Worm (Caenorhabditis elegans) whole organism, young adult: Measurements from ENCODE around the gene F47E1.20.

ENCODE experiments used
- B0019.2 ChIP-seq: fragments of 200-800 bp; sonication (Bioruptor generic); conservative IDR thresholded peaks from 2 replicates; pipeline ENCODE4 v1.3.6; 2022; ENCODE audit warnings: missing genetic modification reagents, missing genetic modification characterization, missing compliant biosample characterization
- F37B4.10 ChIP-seq: fragments of 200-800 bp; sonication (Bioruptor generic); IDR thresholded peaks from 2 replicates; pipeline ENCODE4 v1.3.6; 2022; ENCODE audit warnings: missing genetic modification characterization, missing compliant biosample characterization
- F39B2.1 ChIP-seq: fragments of 200-800 bp; sonication (Bioruptor generic); IDR thresholded peaks from 2 replicates; pipeline ENCODE4 v1.3.6; 2022; ENCODE audit warnings: missing genetic modification reagents, missing genetic modification characterization, missing compliant biosample characterization
- F49E8.2 ChIP-seq: sonication (generic microtip); optimal IDR thresholded peaks from 3 replicates; lab custom pipeline; 2017; ENCODE audit warnings: missing genetic modification characterization, mild to moderate bottlenecking, missing compliant biosample characterization, antibody characterized with exemption, moderate library complexity; ENCODE audit not compliant: insufficient read depth
- F57A8.1 ChIP-seq: fragments of 200-800 bp; sonication (Bioruptor generic); optimal IDR thresholded peaks from 2 replicates; lab custom pipeline; 2018; ENCODE audit warnings: mild to moderate bottlenecking, missing genetic modification characterization, moderate library complexity, missing compliant biosample characterization
- F57C9.4 ChIP-seq: sonication (generic microtip); optimal IDR thresholded peaks from 2 replicates; lab custom pipeline; 2017; ENCODE audit warnings: mild to moderate bottlenecking, missing genetic modification characterization, missing compliant biosample characterization
- T26A5.8 ChIP-seq: sonication (generic microtip); optimal IDR thresholded peaks from 2 replicates; lab custom pipeline; 2016; ENCODE audit warnings: missing genetic modification characterization, missing compliant biosample characterization
- Y53F4B.3 ChIP-seq: fragments of 200-800 bp; sonication (Bioruptor generic); IDR thresholded peaks from 2 replicates; pipeline ENCODE4 v1.3.6; 2022; ENCODE audit warnings: missing genetic modification reagents, missing genetic modification characterization, missing compliant biosample characterization
- Y67H2A.10 ChIP-seq: fragments of 200-800 bp; sonication (Bioruptor generic); conservative IDR thresholded peaks from 2 replicates; pipeline ENCODE4 v1.3.6; 2022; ENCODE audit warnings: missing genetic modification reagents, missing genetic modification characterization, missing compliant biosample characterization
- atf-7 ChIP-seq: sonication (generic microtip); optimal IDR thresholded peaks from 2 replicates; lab custom pipeline; 2017; ENCODE audit warnings: mild to moderate bottlenecking, missing genetic modification characterization, missing compliant biosample characterization
- attf-3 ChIP-seq: fragments of 200-800 bp; sonication (Bioruptor generic); conservative IDR thresholded peaks from 2 replicates; pipeline ENCODE4 v1.3.6; 2022; ENCODE audit warnings: missing genetic modification reagents, missing genetic modification characterization, missing compliant biosample characterization
- attf-5 ChIP-seq: fragments of 200-800 bp; sonication (Bioruptor generic); optimal IDR thresholded peaks from 2 replicates; lab custom pipeline; 2018; ENCODE audit warnings: mild to moderate bottlenecking, missing genetic modification characterization, missing compliant biosample characterization
- attf-6 ChIP-seq: fragments of 200-800 bp; sonication (Bioruptor generic); IDR thresholded peaks from 2 replicates; pipeline ENCODE4 v1.3.6; 2022; ENCODE audit warnings: missing genetic modification reagents, missing genetic modification characterization, missing compliant biosample characterization
- bed-1 ChIP-seq: fragments of 200-800 bp; sonication (Bioruptor generic); IDR thresholded peaks from 2 replicates; pipeline ENCODE4 v1.3.6; 2022; ENCODE audit warnings: missing genetic modification reagents, missing genetic modification characterization, missing compliant biosample characterization
- ceh-100 ChIP-seq: fragments of 200-800 bp; sonication (Bioruptor generic); IDR thresholded peaks from 2 replicates; pipeline ENCODE4 v1.3.6; 2022; ENCODE audit warnings: missing genetic modification reagents, missing genetic modification characterization, missing compliant biosample characterization
- ceh-79 ChIP-seq: sonication (generic microtip); optimal IDR thresholded peaks from 2 replicates; lab custom pipeline; 2017; ENCODE audit warnings: mild to moderate bottlenecking, missing genetic modification characterization, missing compliant biosample characterization
- chd-7 ChIP-seq: sonication (generic microtip); optimal IDR thresholded peaks from 2 replicates; lab custom pipeline; 2016; ENCODE audit warnings: mild to moderate bottlenecking, missing genetic modification characterization, moderate library complexity, missing compliant biosample characterization
- dpff-1 ChIP-seq: sonication (generic microtip); optimal IDR thresholded peaks from 2 replicates; lab custom pipeline; 2017; ENCODE audit warnings: mild to moderate bottlenecking, missing genetic modification characterization, missing compliant biosample characterization
- egrh-3 ChIP-seq: fragments of 200-800 bp; sonication (Bioruptor generic); IDR thresholded peaks from 2 replicates; pipeline ENCODE4 v1.3.6; 2022; ENCODE audit warnings: missing genetic modification reagents, missing genetic modification characterization, missing compliant biosample characterization
- him-1 ChIP-seq: sonication (generic microtip); optimal IDR thresholded peaks from 2 replicates; lab custom pipeline; 2016; ENCODE audit warnings: missing genotype, missing genetic modification reagents, missing genetic modification characterization, missing compliant biosample characterization
- hlh-12 ChIP-seq: sonication (generic microtip); optimal IDR thresholded peaks from 2 replicates; lab custom pipeline; 2016; ENCODE audit warnings: missing genetic modification characterization, missing compliant biosample characterization
- hmg-20 ChIP-seq: fragments of 200-800 bp; sonication (Bioruptor generic); IDR thresholded peaks from 2 replicates; pipeline ENCODE4 v1.3.6; 2022; ENCODE audit warnings: missing genetic modification reagents, missing genetic modification characterization, missing compliant biosample characterization
- hrde-1 ChIP-seq: sonication (generic microtip); optimal IDR thresholded peaks from 2 replicates; lab custom pipeline; 2016; ENCODE audit warnings: missing genetic modification characterization, mild to moderate bottlenecking, missing compliant biosample characterization, moderate library complexity, missing genotype, missing genetic modification reagents, borderline replicate concordance
- hsf-1 ChIP-seq: fragments of 200-800 bp; sonication (Bioruptor generic); IDR thresholded peaks from 2 replicates; pipeline ENCODE4 v1.3.6; 2022; ENCODE audit warnings: missing genetic modification reagents, missing genetic modification characterization, missing compliant biosample characterization
- let-526 ChIP-seq: fragments of 200-800 bp; sonication (Bioruptor generic); IDR thresholded peaks from 2 replicates; pipeline ENCODE4 v1.3.6; 2022; ENCODE audit warnings: missing genetic modification reagents, missing genetic modification characterization, missing compliant biosample characterization
- lir-1 ChIP-seq: fragments of 200-800 bp; sonication (Bioruptor generic); conservative IDR thresholded peaks from 2 replicates; pipeline ENCODE4 v1.3.6; 2022; ENCODE audit warnings: missing genetic modification reagents, missing genetic modification characterization, missing compliant biosample characterization
- lsl-1 ChIP-seq: fragments of 200-800 bp; sonication (Bioruptor generic); optimal IDR thresholded peaks from 2 replicates; lab custom pipeline; 2018; ENCODE audit warnings: mild to moderate bottlenecking, missing genetic modification characterization, moderate library complexity, missing compliant biosample characterization
- mcd-1 ChIP-seq: fragments of 200-800 bp; sonication (Bioruptor generic); IDR thresholded peaks from 2 replicates; pipeline ENCODE4 v1.3.6; 2022; ENCODE audit warnings: missing genetic modification reagents, missing genetic modification characterization, missing compliant biosample characterization
- nfyb-1 ChIP-seq: fragments of 200-800 bp; sonication (Bioruptor generic); IDR thresholded peaks from 2 replicates; pipeline ENCODE4 v1.3.6; 2022; ENCODE audit warnings: missing genetic modification reagents, missing genetic modification characterization, missing compliant biosample characterization
- nhr-120 ChIP-seq: fragments of 200-800 bp; sonication (Bioruptor generic); IDR thresholded peaks from 2 replicates; pipeline ENCODE4 v1.3.6; 2022; ENCODE audit warnings: missing genetic modification characterization, missing compliant biosample characterization
- nhr-179 ChIP-seq: sonication (generic microtip); optimal IDR thresholded peaks from 2 replicates; lab custom pipeline; 2016; ENCODE audit warnings: mild to moderate bottlenecking, missing genetic modification characterization, missing compliant biosample characterization
- nhr-90 ChIP-seq: sonication (generic microtip); optimal IDR thresholded peaks from 2 replicates; lab custom pipeline; 2016; ENCODE audit warnings: missing genotype, mild to moderate bottlenecking, missing genetic modification characterization, missing compliant biosample characterization
- pha-4 ChIP-seq: fragments of 150-350 bp; sonication (generic microtip); optimal IDR thresholded peaks from 2 replicates; lab custom pipeline; 2014; ENCODE audit warnings: missing biosample characterization, missing genetic modification reagents, missing genetic modification characterization
- repo-1 ChIP-seq: sonication (generic microtip); optimal IDR thresholded peaks from 2 replicates; lab custom pipeline; 2017; ENCODE audit warnings: mild to moderate bottlenecking, missing genetic modification characterization, missing compliant biosample characterization
- rpc-1 ChIP-seq, 2 experiments: fragments of 150-350 bp in 1 of 2; sonication (generic microtip) in 1 of 2; optimal IDR thresholded peaks; 2 replicates each; lab custom pipeline; 2014 to 2018; ENCODE audit warnings: missing biosample characterization in 1 of 2, missing genetic modification characterization in 1 of 2, missing genetic modification reagents in 1 of 2, missing genotype in 1 of 2
- snpc-1.1 ChIP-seq: sonication (generic microtip); optimal IDR thresholded peaks from 2 replicates; lab custom pipeline; 2017; ENCODE audit warnings: missing genetic modification characterization, mild to moderate bottlenecking, missing compliant biosample characterization, antibody characterized with exemption, moderate library complexity, missing genotype, missing genetic modification reagents; ENCODE audit not compliant: insufficient read depth
- snpc-1.3 ChIP-seq: sonication (generic microtip); optimal IDR thresholded peaks from 2 replicates; lab custom pipeline; 2017; ENCODE audit warnings: missing genetic modification characterization, mild to moderate bottlenecking, missing compliant biosample characterization, antibody characterized with exemption, moderate library complexity, missing genotype, missing genetic modification reagents; ENCODE audit not compliant: insufficient read depth
- snpc-4 ChIP-seq, 5 experiments: fragments of 150-350 bp in 1 of 5; sonication (generic microtip) in 4 of 5; optimal IDR thresholded peaks; 2 replicates each; lab custom pipeline; 2014 to 2018; ENCODE audit warnings: missing genetic modification characterization in 5 of 5, missing biosample characterization in 3 of 5, antibody characterized with exemption in 2 of 5, mild to moderate bottlenecking in 2 of 5, missing compliant biosample characterization in 2 of 5, missing genotype in 2 of 5, moderate library complexity in 2 of 5, missing genetic modification reagents in 1 of 5
- tbx-9 ChIP-seq: sonication (generic microtip); optimal IDR thresholded peaks from 2 replicates; lab custom pipeline; 2016; ENCODE audit warnings: borderline replicate concordance, missing genetic modification characterization, inconsistent platforms, missing compliant biosample characterization
- ztf-18 ChIP-seq: sonication (generic microtip); optimal IDR thresholded peaks from 2 replicates; lab custom pipeline; 2016; ENCODE audit warnings: missing genotype, mild to moderate bottlenecking, missing genetic modification characterization, missing compliant biosample characterization
- ztf-6 ChIP-seq: fragments of 200-800 bp; sonication (Bioruptor generic); IDR thresholded peaks from 2 replicates; pipeline ENCODE4 v1.3.6; 2022; ENCODE audit warnings: missing genetic modification reagents, missing genetic modification characterization, missing compliant biosample characterization

F47E1.20 gene

ce11 chrX:9048657-9049056 is at the start of gene F47E1.20:
Gene F47E1.20 (plus strand): TSS chrX:9048957.
- no peak for TF ChIP-seq him-1
- TF ChIP-seq nhr-120 (GFP tag; lab: Robert Waterston, UW): no peak
- no peak for TF ChIP-seq F57C9.4 (tag; lab: Kevin White, UChicago)
- no peak for TF ChIP-seq hrde-1
- TF ChIP-seq rpc-1 (optimal IDR thresholded peaks at IDR 0.05; lab: Kevin White, UChicago): no peak
- TF ChIP-seq rpc-1 (tag; optimal IDR thresholded peaks at IDR 0.05; lab: Kevin White, UChicago): no peak
- TF ChIP-seq attf-6 (GFP tag; lab: Robert Waterston, UW): no peak
- no peak for TF ChIP-seq snpc-1.3
- TF ChIP-seq pha-4 (tag; lab: Kevin White, UChicago): no peak
- TF ChIP-seq dpff-1 (tag; lab: Kevin White, UChicago): no peak
- TF ChIP-seq let-526 (GFP tag; lab: Robert Waterston, UW): no peak
- TF ChIP-seq ceh-79: no peak
- TF ChIP-seq Y67H2A.10: no peak
- no peak for TF ChIP-seq snpc-4 (GFP tag; optimal IDR thresholded peaks at IDR 0.05; lab: Kevin White, UChicago)
- no peak for TF ChIP-seq snpc-4 (tag; optimal IDR thresholded peaks at IDR 0.05; lab: Kevin White, UChicago)
- no peak for TF ChIP-seq nhr-90 (tag; lab: Kevin White, UChicago)
- TF ChIP-seq T26A5.8 (tag; lab: Kevin White, UChicago): no peak
- TF ChIP-seq snpc-1.1 (tag; lab: Kevin White, UChicago): no peak
- TF ChIP-seq atf-7 (tag; lab: Kevin White, UChicago): no peak
- TF ChIP-seq F49E8.2 (tag; lab: Kevin White, UChicago): no peak

ce11 chrX:9007931-9008330 is 40.8 kb upstream of the F47E1.20 start:
- TF ChIP-seq hsf-1 (GFP tag; lab: Robert Waterston, UW): peak; percentile 91

- no peak for TF ChIP-seq nfyb-1
- no peak for TF ChIP-seq chd-7 (tag; lab: Kevin White, UChicago)
- TF ChIP-seq B0019.2: no peak
- no peak for TF ChIP-seq ztf-18 (tag; lab: Kevin White, UChicago)
- no peak for TF ChIP-seq attf-3 (GFP tag; lab: Robert Waterston, UW)
- no peak for TF ChIP-seq F37B4.10 (GFP tag; lab: Robert Waterston, UW)
- TF ChIP-seq lsl-1 (GFP tag; lab: Kevin White, UChicago): no peak
- no peak for TF ChIP-seq snpc-1.3
- no peak for TF ChIP-seq ceh-100 (GFP tag; lab: Robert Waterston, UW)
- TF ChIP-seq hlh-12 (tag; lab: Kevin White, UChicago): no peak
- no peak for TF ChIP-seq tbx-9 (tag; lab: Kevin White, UChicago)
- TF ChIP-seq Y53F4B.3 (GFP tag; lab: Robert Waterston, UW): no peak
- TF ChIP-seq lir-1 (GFP tag; lab: Robert Waterston, UW): no peak
These were observed 38.3 kb upstream of the F47E1.20 start, which contains the start of gene C24A3.9 for ce11 chrX:9010418-9010817. Gene C24A3.9 (minus strand): TSS chrX:9010518.

ce11 chrX:9011471-9011870 is 37.3 kb upstream of the F47E1.20 start:
- TF ChIP-seq ztf-6 (no peak), F39B2.1 (GFP tag; lab: Robert Waterston, UW) (no peak), hmg-20 (no peak), ceh-100 (GFP tag; lab: Robert Waterston, UW) (no peak), F57A8.1 (GFP tag; lab: Kevin White, UChicago) (no peak), egrh-3 (GFP tag; lab: Robert Waterston, UW) (no peak), repo-1 (no peak), nhr-179 (tag; lab: Kevin White, UChicago) (no peak), bed-1 (no peak), mcd-1 (GFP tag; lab: Robert Waterston, UW) (no peak), attf-5 (no peak)
